Worm (Caenorhabditis elegans): ENCODE measurements around the gene nhr-178.

The nhr-178 gene

ce11 chrV:1558113-1558512, 49.6 kb downstream of the nhr-178 start:
- no peak for TF ChIP-seq C34F6.9 (tag; optimal IDR thresholded peaks at IDR 0.05)
- no peak for TF ChIP-seq nhr-12 (tag; optimal IDR thresholded peaks at IDR 0.05)
- TF ChIP-seq lsy-2 (tag; optimal IDR thresholded peaks at IDR 0.05): no peak
- TF ChIP-seq blmp-1 (tag; optimal IDR thresholded peaks at IDR 0.05; ENCODE audit: insufficient read depth): no peak
- TF ChIP-seq Y55F3AM.14 (GFP tag; optimal IDR thresholded peaks at IDR 0.05): no peak
- no peak for TF ChIP-seq egl-27 (tag; optimal IDR thresholded peaks at IDR 0.05)
- no peak for TF ChIP-seq R02D3.7 (tag; optimal IDR thresholded peaks at IDR 0.05)
- no peak for TF ChIP-seq ztf-1 (GFP tag; conservative IDR thresholded peaks at IDR 0.05)
- no peak for TF ChIP-seq unc-39 (tag; optimal IDR thresholded peaks at IDR 0.05)
- TF ChIP-seq nhr-10 (tag; optimal IDR thresholded peaks at IDR 0.05): no peak

DNA sequence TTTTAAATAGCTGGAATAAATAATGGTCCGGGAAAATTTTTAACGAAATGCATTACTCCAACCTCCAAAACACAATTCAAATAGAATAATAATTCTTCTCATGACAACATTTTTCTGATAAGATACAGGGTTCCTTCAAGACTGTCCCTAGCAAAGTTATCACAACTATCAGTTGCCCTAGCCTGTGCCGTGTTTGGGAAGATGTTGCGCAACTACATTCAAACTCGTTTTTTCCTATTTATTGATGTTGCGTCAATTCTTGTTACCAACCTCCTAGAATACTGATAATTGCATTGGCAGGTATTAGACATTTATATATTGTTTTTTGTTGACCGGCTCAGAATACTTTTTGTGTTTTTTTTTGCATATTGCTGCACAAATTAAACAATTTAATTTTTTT, 52.7 kb downstream of the nhr-178 start:
- no peak for TF ChIP-seq peb-1 (tag; optimal IDR thresholded peaks at IDR 0.05)
